Worm (Caenorhabditis elegans): ENCODE measurements around the gene coq-2.

The coq-2 gene

DNA sequence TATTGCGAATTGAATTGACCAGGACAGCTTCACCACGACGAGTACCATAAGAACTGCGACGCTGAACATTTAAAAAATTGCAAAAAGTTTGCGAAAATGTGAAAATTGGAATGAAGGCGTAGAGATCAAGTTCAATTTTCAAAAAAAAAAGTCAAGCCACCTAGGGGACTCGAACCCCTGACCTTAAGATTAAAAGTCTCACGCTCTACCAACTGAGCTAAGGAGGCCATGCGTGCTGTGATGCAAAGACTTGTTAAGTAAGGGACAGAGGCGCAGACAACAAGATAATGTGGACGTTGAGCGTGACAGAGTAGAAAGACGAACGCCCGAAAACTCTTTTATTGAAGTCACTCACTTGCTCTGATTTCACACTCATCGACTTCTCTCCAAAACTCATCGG, 48.2 kb upstream of the coq-2 start (continued):
- peak; percentile 55 for TF ChIP-seq ceh-34 (tag; optimal IDR thresholded peaks at IDR 0.05)
- TF ChIP-seq elt-4 (tag; optimal IDR thresholded peaks at IDR 0.05), result no peak
- TF ChIP-seq ceh-19 (GFP tag; optimal IDR thresholded peaks at IDR 0.05), result peak; percentile 36
- peak; percentile 27 for TF ChIP-seq ceh-2 (tag; optimal IDR thresholded peaks at IDR 0.05)
- TF ChIP-seq tbx-2 (tag; optimal IDR thresholded peaks at IDR 0.05), result peak; percentile 70
- peak; percentile 68 for TF ChIP-seq sdc-2 (tag; optimal IDR thresholded peaks at IDR 0.05)
- TF ChIP-seq madf-2 (tag; optimal IDR thresholded peaks at IDR 0.05), result peak; percentile 75
- TF ChIP-seq sox-4 (tag; optimal IDR thresholded peaks at IDR 0.05), result peak; percentile 76
- peak; percentile 61 for TF ChIP-seq ref-2 (tag; optimal IDR thresholded peaks at IDR 0.05)
- TF ChIP-seq dmd-4 (tag; optimal IDR thresholded peaks at IDR 0.05; ENCODE audit: borderline replicate concordance), result peak; percentile 57
- TF ChIP-seq K09A11.1 (tag; optimal IDR thresholded peaks at IDR 0.05; ENCODE audit: insufficient read depth), result peak; percentile 54
- TF ChIP-seq ceh-22 (tag; optimal IDR thresholded peaks at IDR 0.05), result no peak
- TF ChIP-seq mec-3 (tag; optimal IDR thresholded peaks at IDR 0.05; ENCODE audit: borderline replicate concordance), result no peak
- no peak for TF ChIP-seq pag-3 (tag; optimal IDR thresholded peaks at IDR 0.05; ENCODE audit: borderline replicate concordance)
- no peak for TF ChIP-seq unc-55 (GFP tag; optimal IDR thresholded peaks at IDR 0.05)
- TF ChIP-seq zip-5 (tag; optimal IDR thresholded peaks at IDR 0.05), result peak; percentile 33
- TF ChIP-seq pha-4 (tag; optimal IDR thresholded peaks at IDR 0.05), result no peak
- peak; percentile 44 for TF ChIP-seq unc-86 (tag; optimal IDR thresholded peaks at IDR 0.05)
- TF ChIP-seq fax-1 (tag; optimal IDR thresholded peaks at IDR 0.05), result peak; percentile 55
- peak; percentile 58 for TF ChIP-seq T23F11.4 (GFP tag; optimal IDR thresholded peaks at IDR 0.05)
- TF ChIP-seq ceh-9 (tag; optimal IDR thresholded peaks at IDR 0.05), result peak; percentile 47
- no peak for TF ChIP-seq tbx-7 (tag; optimal IDR thresholded peaks at IDR 0.05)
- peak; percentile 60 for TF ChIP-seq ceh-48 (tag; optimal IDR thresholded peaks at IDR 0.05)
- TF ChIP-seq hlh-15 (tag; optimal IDR thresholded peaks at IDR 0.05), result no peak
- no peak for TF ChIP-seq ceh-24 (tag; optimal IDR thresholded peaks at IDR 0.05)
- no peak for TF ChIP-seq pha-2 (tag; optimal IDR thresholded peaks at IDR 0.05)
- TF ChIP-seq unc-3 (GFP tag; conservative IDR thresholded peaks at IDR 0.05), result peak; percentile 52; the same call in 1 of the 2 replicates
- peak; percentile 44 for TF ChIP-seq unc-3 (tag; optimal IDR thresholded peaks at IDR 0.05)
- TF ChIP-seq K02D7.2 (tag; optimal IDR thresholded peaks at IDR 0.05), result peak; percentile 52
- TF ChIP-seq ama-1 (optimal IDR thresholded peaks at IDR 0.05), result no peak

DNA sequence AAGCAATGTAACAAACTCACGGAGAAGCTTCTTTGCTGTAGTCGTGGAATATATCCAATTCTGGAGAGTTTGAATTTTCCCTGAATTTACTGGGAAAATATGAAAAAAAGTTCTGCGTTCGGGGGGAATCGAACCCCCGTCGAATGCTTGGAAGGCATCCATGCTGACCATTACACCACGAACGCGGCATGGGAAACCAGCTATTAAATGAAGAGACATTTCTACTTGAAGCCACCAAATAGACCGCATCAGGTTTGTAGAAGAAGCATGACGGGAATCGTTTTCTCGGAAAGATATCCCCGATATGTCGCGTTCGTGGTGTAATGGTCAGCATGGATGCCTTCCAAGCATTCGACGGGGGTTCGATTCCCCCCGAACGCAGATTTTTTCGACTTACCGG, 47.3 kb upstream of the coq-2 start:
- no peak for TF ChIP-seq gmeb-2 (tag; optimal IDR thresholded peaks at IDR 0.05)
- TF ChIP-seq ref-2 (tag; optimal IDR thresholded peaks at IDR 0.05), result peak; percentile 17
- no peak for TF ChIP-seq unc-55 (GFP tag; optimal IDR thresholded peaks at IDR 0.05)
- peak; percentile 12 for TF ChIP-seq dve-1 (tag; optimal IDR thresholded peaks at IDR 0.05)

DNA sequence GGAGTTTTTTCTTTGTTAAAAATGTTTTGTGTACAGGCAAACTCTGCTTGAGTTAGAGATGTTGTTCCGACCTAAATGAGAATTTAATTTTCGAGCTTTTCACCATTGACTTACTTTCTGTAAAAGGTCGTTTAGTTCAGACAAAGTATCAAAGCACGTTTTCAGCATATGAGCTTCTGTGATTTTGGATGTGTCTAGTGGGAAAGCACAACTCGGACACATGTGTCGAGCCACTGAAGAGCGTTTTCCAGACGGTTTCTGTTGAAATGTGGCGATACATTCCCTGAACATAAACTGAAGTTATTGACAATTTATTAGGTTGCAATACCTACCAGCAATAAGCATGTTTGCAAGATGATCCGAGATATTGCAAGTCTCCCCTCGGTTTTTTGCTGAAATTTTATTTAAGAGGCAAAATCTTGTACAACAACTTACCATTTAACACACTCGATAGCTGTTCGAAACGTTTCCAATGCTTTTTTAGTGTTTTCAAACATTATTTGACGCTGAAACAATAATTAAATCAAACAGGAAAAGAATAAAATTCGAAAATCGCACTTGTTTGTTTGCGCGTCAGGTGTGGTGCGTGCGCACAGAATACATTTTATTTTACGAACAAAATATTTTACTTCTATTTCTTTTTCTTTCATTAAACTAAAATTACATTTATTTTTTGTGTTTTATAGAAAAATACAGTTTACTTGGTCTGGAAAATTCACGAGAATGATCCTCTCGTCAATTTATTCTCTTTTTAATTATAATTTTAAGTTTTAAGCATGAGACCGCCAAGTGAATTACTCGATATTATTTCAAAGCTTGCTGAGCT, 46.6 kb upstream of the coq-2 start, which contains the start of the genes brd-1 and K04C2.2:
TSS of gene brd-1 (minus strand) at position 506 of the 826 bp plus-strand sequence.
TSS of gene K04C2.2 (plus strand) at position 776 of the 826 bp plus-strand sequence.
- no peak for TF ChIP-seq ets-4 (tag; optimal IDR thresholded peaks at IDR 0.05)
- no peak for TF ChIP-seq ceh-19 (GFP tag; optimal IDR thresholded peaks at IDR 0.05)
- TF ChIP-seq elt-2 (tag; optimal IDR thresholded peaks at IDR 0.05), result no peak
- no peak for TF ChIP-seq C38D4.7 (GFP tag; optimal IDR thresholded peaks at IDR 0.05)
- no peak for TF ChIP-seq pros-1 (tag; optimal IDR thresholded peaks at IDR 0.05)
- no peak for TF ChIP-seq gmeb-2 (tag; optimal IDR thresholded peaks at IDR 0.05)
- TF ChIP-seq sox-4 (tag; optimal IDR thresholded peaks at IDR 0.05), result no peak
- TF ChIP-seq K09A11.1 (tag; optimal IDR thresholded peaks at IDR 0.05; ENCODE audit: insufficient read depth), result no peak
- no peak for TF ChIP-seq pat-9 (tag; optimal IDR thresholded peaks at IDR 0.05)
- TF ChIP-seq eyg-1 (tag; optimal IDR thresholded peaks at IDR 0.05), result no peak
- no peak for TF ChIP-seq pqm-1 (tag; optimal IDR thresholded peaks at IDR 0.05)
- TF ChIP-seq ceh-45 (GFP tag; IDR thresholded peaks at IDR 0.05), result no peak
- no peak for TF ChIP-seq ceh-22 (tag; optimal IDR thresholded peaks at IDR 0.05)
- TF ChIP-seq tbx-7 (tag; optimal IDR thresholded peaks at IDR 0.05), result no peak
- no peak for TF ChIP-seq rnt-1 (tag; optimal IDR thresholded peaks at IDR 0.05)
- TF ChIP-seq ceh-30 (tag; optimal IDR thresholded peaks at IDR 0.05), result no peak
- TF ChIP-seq unc-3 (GFP tag; conservative IDR thresholded peaks at IDR 0.05), result no peak
- no peak for TF ChIP-seq unc-3 (tag; optimal IDR thresholded peaks at IDR 0.05)
- TF ChIP-seq ref-2 (tag; optimal IDR thresholded peaks at IDR 0.05), result no peak
- no peak for TF ChIP-seq hlh-15 (tag; optimal IDR thresholded peaks at IDR 0.05)
- no peak for TF ChIP-seq F13H6.1 (tag; optimal IDR thresholded peaks at IDR 0.05)

Data from whole organism, late embryonic.